Worm (Caenorhabditis elegans): ENCODE results near the gene T24D5.4.

Gene T24D5.4

ce11 chrX:12563589-12563988 lies 33.4 kb upstream of the T24D5.4 start (continued):
- TF ChIP-seq ama-1 (optimal IDR thresholded peaks at IDR 0.05) (no peak), ama-1 (GFP tag; optimal IDR thresholded peaks at IDR 0.05) (peak in 1 of 2 experiments; percentile 79), ZK185.1 (tag; optimal IDR thresholded peaks at IDR 0.05; ENCODE audit: poor library complexity, severe bottlenecking) (peak; percentile 88), F22D6.2 (tag; optimal IDR thresholded peaks at IDR 0.05) (peak; percentile 46), unc-62 (GFP tag; optimal IDR thresholded peaks at IDR 0.05) (no peak), mes-4 (tag; optimal IDR thresholded peaks at IDR 0.05) (peak; percentile 80), lin-54 (GFP tag; optimal IDR thresholded peaks at IDR 0.05) (no peak), hlh-26 (GFP tag; conservative IDR thresholded peaks at IDR 0.05) (no peak), ets-4 (GFP tag; optimal IDR thresholded peaks at IDR 0.05) (peak; percentile 76), madf-6 (GFP tag; IDR thresholded peaks at IDR 0.05) (no peak), F49E8.2 (tag; optimal IDR thresholded peaks at IDR 0.05; ENCODE audit: insufficient read depth) (peak; percentile 42), nhr-120 (GFP tag; IDR thresholded peaks at IDR 0.05) (no peak; the same call in 1 of the 2 replicates), Y79H2A.3 (GFP tag; conservative IDR thresholded peaks at IDR 0.05) (no peak), Y95B8A.8 (GFP tag; IDR thresholded peaks at IDR 0.05) (no peak), snpc-1.1 (tag; optimal IDR thresholded peaks at IDR 0.05; ENCODE audit: insufficient read depth) (peak; percentile 82), hmg-1.2 (GFP tag; IDR thresholded peaks at IDR 0.05) (peak; percentile 88), ceh-100 (GFP tag; IDR thresholded peaks at IDR 0.05) (peak; percentile 50; the same call in 1 of the 2 replicates), D2030.7 (GFP tag; IDR thresholded peaks at IDR 0.05) (peak; percentile 70), T26A5.8 (tag; optimal IDR thresholded peaks at IDR 0.05) (peak; percentile 55), nfya-1 (tag; optimal IDR thresholded peaks at IDR 0.05; ENCODE audit: borderline replicate concordance, insufficient read depth) (no peak), him-1 (tag; optimal IDR thresholded peaks at IDR 0.05) (peak; percentile 96), dox-1 (GFP tag; IDR thresholded peaks at IDR 0.05) (no peak; the same call in 1 of the 2 replicates), Y56A3A.18 (GFP tag; IDR thresholded peaks at IDR 0.05) (peak; percentile 87; the same call in 1 of the 2 replicates), lin-40 (tag; optimal IDR thresholded peaks at IDR 0.05) (no peak), mel-28 (tag; optimal IDR thresholded peaks at IDR 0.05; ENCODE audit: borderline replicate concordance) (peak; percentile 50), akir-1 (GFP tag; optimal IDR thresholded peaks at IDR 0.05) (peak; percentile 79), hrde-1 (tag; optimal IDR thresholded peaks at IDR 0.05; ENCODE audit: borderline replicate concordance) (peak; percentile 75), K12H6.12 (tag; optimal IDR thresholded peaks at IDR 0.05) (peak; percentile 70), let-607 (tag; optimal IDR thresholded peaks at IDR 0.05) (peak; percentile 27 to 47), dpl-1 (GFP tag; optimal IDR thresholded peaks at IDR 0.05) (no peak), rec-8 (tag; optimal IDR thresholded peaks at IDR 0.05) (peak; percentile 85 to 89), ztf-28 (GFP tag; IDR thresholded peaks at IDR 0.05) (no peak; the same call in 1 of the 2 replicates), ceh-40 (GFP tag; IDR thresholded peaks at IDR 0.05) (peak; percentile 93), ztf-26 (tag; optimal IDR thresholded peaks at IDR 0.05) (no peak), ccch-3 (GFP tag; optimal IDR thresholded peaks at IDR 0.05) (no peak), egl-44 (GFP tag; IDR thresholded peaks at IDR 0.05) (peak; percentile 91), F52B5.7 (tag; optimal IDR thresholded peaks at IDR 0.05) (no peak), T07F8.4 (tag; optimal IDR thresholded peaks at IDR 0.05) (peak; percentile 79), lsy-27 (tag; optimal IDR thresholded peaks at IDR 0.05; ENCODE audit: borderline replicate concordance, insufficient read depth) (peak; percentile 44), B0019.2 (GFP tag; conservative IDR thresholded peaks at IDR 0.05) (no peak), ztf-6 (GFP tag; IDR thresholded peaks at IDR 0.05) (peak; percentile 81), ztf-25 (GFP tag; IDR thresholded peaks at IDR 0.05) (peak; percentile 93), tbx-9 (tag; optimal IDR thresholded peaks at IDR 0.05; ENCODE audit: borderline replicate concordance) (no peak), aptf-3 (GFP tag; IDR thresholded peaks at IDR 0.05) (no peak; the same call in 1 of the 2 replicates), madf-10 (tag; optimal IDR thresholded peaks at IDR 0.05) (peak; percentile 76), ekl-4 (GFP tag; IDR thresholded peaks at IDR 0.05) (peak; percentile 86), snpc-1.3 (tag; optimal IDR thresholded peaks at IDR 0.05; ENCODE audit: insufficient read depth) (peak; percentile 91)
